Fruit fly (Drosophila melanogaster): Measurements from ENCODE around the gene Nepl21.

Gene Nepl21

dm6 chr3R:28844611-28845376, 38.7 kb upstream of the Nepl21 start, which contains the start of the genes Apc and spg:
Gene Apc (minus strand): TSS chr3R:28844748.
Gene spg (plus strand): TSS chr3R:28845270.
- TF ChIP-seq Rel (GFP tag; optimal IDR thresholded peaks at IDR 0.05) (no peak), Rel (tag; optimal IDR thresholded peaks at IDR 0.05) (no peak), Mio (GFP tag; optimal IDR thresholded peaks at IDR 0.05) (no peak), Abd-B (GFP tag; optimal IDR thresholded peaks at IDR 0.05) (no peak), sage (GFP tag; optimal IDR thresholded peaks at IDR 0.05) (peak; percentile 8), br (GFP tag; optimal IDR thresholded peaks at IDR 0.05) (peak; percentile 50), fru (GFP tag; optimal IDR thresholded peaks at IDR 0.05) (peak; percentile 24), GATAd (GFP tag; optimal IDR thresholded peaks at IDR 0.05) (no peak), woc (GFP tag; optimal IDR thresholded peaks at IDR 0.05) (peak; percentile 16), CG32264 (GFP tag; optimal IDR thresholded peaks at IDR 0.05) (no peak), Hnf4 (GFP tag; optimal IDR thresholded peaks at IDR 0.05) (no peak), Hr83 (GFP tag; optimal IDR thresholded peaks at IDR 0.05; ENCODE audit: poor library complexity, severe bottlenecking) (peak; percentile 16), Vsx2 (GFP tag; optimal IDR thresholded peaks at IDR 0.05; ENCODE audit: partially characterized antibody) (no peak), rgr (GFP tag; optimal IDR thresholded peaks at IDR 0.05) (peak; percentile 25), sv (GFP tag; optimal IDR thresholded peaks at IDR 0.05) (no peak), dl (GFP tag; optimal IDR thresholded peaks at IDR 0.05; ENCODE audit: insufficient read depth in 1 of 2, partially characterized antibody in 2 of 2) (no peak), foxo (GFP tag; optimal IDR thresholded peaks at IDR 0.05) (peak in 1 of 2 experiments; percentile 4), Hr78 (GFP tag; optimal IDR thresholded peaks at IDR 0.05) (no peak), ey (GFP tag; optimal IDR thresholded peaks at IDR 0.05) (peak; percentile 14), pan (optimal IDR thresholded peaks at IDR 0.05) (no peak), Myc (optimal IDR thresholded peaks at IDR 0.05) (peak; percentile 77), tai (GFP tag; optimal IDR thresholded peaks at IDR 0.05) (no peak), usp (GFP tag; optimal IDR thresholded peaks at IDR 0.05) (no peak), brk (GFP tag; optimal IDR thresholded peaks at IDR 0.05) (no peak), Dif (GFP tag; optimal IDR thresholded peaks at IDR 0.05; ENCODE audit: partially characterized antibody) (peak; percentile 18), psq (GFP tag; optimal IDR thresholded peaks at IDR 0.05) (peak; percentile 5), CrebA (GFP tag; optimal IDR thresholded peaks at IDR 0.05; ENCODE audit: borderline replicate concordance) (no peak), Sp1 (GFP tag; optimal IDR thresholded peaks at IDR 0.05) (peak; percentile 41), jim (GFP tag; optimal IDR thresholded peaks at IDR 0.05) (peak; percentile 9), Dfd (GFP tag; optimal IDR thresholded peaks at IDR 0.05) (no peak), CG9705 (GFP tag; optimal IDR thresholded peaks at IDR 0.05) (no peak), h (GFP tag; optimal IDR thresholded peaks at IDR 0.05) (peak; percentile 48), OdsH (GFP tag; optimal IDR thresholded peaks at IDR 0.05) (peak; percentile 47), Jra (GFP tag; optimal IDR thresholded peaks at IDR 0.05) (no peak), HLH106 (tag; optimal IDR thresholded peaks at IDR 0.05) (peak; percentile 39), N (GFP tag; optimal IDR thresholded peaks at IDR 0.05) (no peak), lola (GFP tag; optimal IDR thresholded peaks at IDR 0.05) (no peak), dsf (GFP tag; optimal IDR thresholded peaks at IDR 0.05; ENCODE audit: borderline replicate concordance) (no peak), dmrt93B (GFP tag; optimal IDR thresholded peaks at IDR 0.05) (no peak)

dm6 chr3R:28845377-28845876, 38.1 kb upstream of the Nepl21 start:
- TF ChIP-seq Rel (GFP tag; optimal IDR thresholded peaks at IDR 0.05) = no peak
- TF ChIP-seq Rel (tag; optimal IDR thresholded peaks at IDR 0.05) = peak; percentile 98
- no peak for TF ChIP-seq CG9705 (GFP tag; optimal IDR thresholded peaks at IDR 0.05)

Measured in whole organism, wandering third instar larva.